Worm (Caenorhabditis elegans) whole organism, early embryonic: ENCODE results near the gene xpc-1.

Experiments used
- ceh-36 ChIP-seq: sonication (generic microtip); optimal IDR thresholded peaks from 2 replicates; lab custom pipeline; 2016; ENCODE audit warnings: missing genetic modification characterization, inconsistent platforms, missing compliant biosample characterization
- flt-1 ChIP-seq: fragments of 200-800 bp; sonication (Bioruptor generic); IDR thresholded peaks from 2 replicates; pipeline ENCODE4 v1.3.6; 2022; ENCODE audit warnings: missing genetic modification characterization, missing compliant biosample characterization
- tra-4 ChIP-seq: sonication (generic microtip); optimal IDR thresholded peaks from 2 replicates; lab custom pipeline; 2017; ENCODE audit warnings: missing genetic modification characterization, missing compliant biosample characterization

DNA sequence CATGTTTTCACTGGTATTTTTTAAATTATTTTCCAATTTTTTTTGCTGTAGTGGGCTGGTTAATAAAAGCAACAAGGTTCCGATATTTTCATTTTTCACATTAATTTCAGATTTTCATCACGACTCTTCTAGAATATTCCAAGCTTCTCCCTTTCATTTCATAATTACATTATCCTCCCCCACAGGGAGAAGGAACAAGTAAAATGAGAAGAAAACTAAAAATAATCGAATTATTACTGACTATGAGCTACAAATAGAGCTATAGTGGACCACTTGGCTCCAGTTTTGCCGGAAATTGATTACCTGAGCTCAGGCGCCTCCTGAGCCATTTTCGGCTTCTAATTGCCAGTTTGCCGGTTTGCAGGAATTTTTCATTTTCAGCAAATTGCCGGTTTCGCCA, 17.3 kb upstream of the xpc-1 start:
- TF ChIP-seq ceh-36 (tag; lab: Kevin White, UChicago) (no peak), tra-4 (tag; lab: Kevin White, UChicago) (no peak), flt-1 (no peak)
